Fruit fly (Drosophila melanogaster) whole organism, embryonic: ENCODE measurements around the gene CG7272.

Experiments
- Ada2b ChIP-seq: fragments of 200-800 bp; sonication (Bioruptor generic); IDR thresholded peaks from 2 replicates; pipeline ENCODE4 v1.3.6; 2022; ENCODE audit warnings: missing biosample characterization, missing genetic modification characterization
- C15 ChIP-seq: fragments of 200-800 bp; sonication (Bioruptor generic); IDR thresholded peaks from 3 replicates; pipeline ENCODE4 v1.3.6; 2022; ENCODE audit warnings: missing biosample characterization, missing genetic modification characterization
- CG12155 ChIP-seq: fragments of 200-800 bp; sonication (Bioruptor generic); optimal IDR thresholded peaks from 3 replicates; lab custom pipeline; 2016; ENCODE audit warnings: missing biosample characterization, missing genetic modification characterization
- CG14050 ChIP-seq: fragments of 200-800 bp; sonication (Bioruptor generic); IDR thresholded peaks from 3 replicates; pipeline ENCODE4 v1.3.6; 2022; ENCODE audit warnings: missing biosample characterization, missing genetic modification characterization
- CG15479 ChIP-seq: fragments of 200-800 bp; sonication (Bioruptor generic); optimal IDR thresholded peaks from 3 replicates; lab custom pipeline; 2019; ENCODE audit warnings: missing biosample characterization, mild to moderate bottlenecking, missing genetic modification characterization, moderate library complexity
- CG1602 ChIP-seq: fragments of 200-800 bp; sonication (Bioruptor generic); optimal IDR thresholded peaks from 3 replicates; lab custom pipeline; 2016; ENCODE audit warnings: missing biosample characterization, missing genetic modification characterization
- CG1603 ChIP-seq: fragments of 200-800 bp; sonication (Bioruptor generic); optimal IDR thresholded peaks from 2 replicates; lab custom pipeline; 2019; ENCODE audit warnings: missing biosample characterization, mild to moderate bottlenecking, missing genetic modification characterization, moderate library complexity
- CG17328 ChIP-seq: fragments of 200-800 bp; sonication (Bioruptor generic); IDR thresholded peaks from 2 replicates; pipeline ENCODE4 v1.3.6; 2022; ENCODE audit warnings: missing biosample characterization, missing genetic modification characterization
- CG17912 ChIP-seq: fragments of 200-800 bp; sonication (Bioruptor generic); optimal IDR thresholded peaks from 2 replicates; lab custom pipeline; 2018; ENCODE audit warnings: missing biosample characterization, mild to moderate bottlenecking, missing genetic modification characterization
- CG2199 ChIP-seq: fragments of 200-800 bp; sonication (Bioruptor generic); IDR thresholded peaks from 3 replicates; pipeline ENCODE4 v1.3.6; 2022; ENCODE audit warnings: missing biosample characterization, missing genetic modification characterization
- CG2889 ChIP-seq: fragments of 200-800 bp; sonication (Bioruptor generic); IDR thresholded peaks from 3 replicates; pipeline ENCODE4 v1.3.6; 2022; ENCODE audit warnings: missing biosample characterization, missing genetic modification characterization
- CG31365 ChIP-seq: fragments of 200-800 bp; sonication (Bioruptor generic); optimal IDR thresholded peaks from 2 replicates; lab custom pipeline; 2018; ENCODE audit warnings: missing biosample characterization, mild to moderate bottlenecking, missing genetic modification characterization
- CG33557 ChIP-seq: fragments of 200-800 bp; sonication (Bioruptor generic); optimal IDR thresholded peaks from 2 replicates; lab custom pipeline; 2019; ENCODE audit warnings: missing biosample characterization, mild to moderate bottlenecking, missing genetic modification characterization, moderate library complexity
- CG3407 ChIP-seq: fragments of 200-800 bp; sonication (Bioruptor generic); optimal IDR thresholded peaks from 2 replicates; lab custom pipeline; 2018; ENCODE audit warnings: missing biosample characterization, mild to moderate bottlenecking, missing genetic modification characterization
- CG4707 ChIP-seq: fragments of 200-800 bp; sonication (Bioruptor generic); optimal IDR thresholded peaks from 2 replicates; lab custom pipeline; 2018; ENCODE audit warnings: missing biosample characterization, mild to moderate bottlenecking, missing genetic modification characterization, moderate library complexity
- CG4820 ChIP-seq: fragments of 200-800 bp; sonication (Bioruptor generic); optimal IDR thresholded peaks from 3 replicates; lab custom pipeline; 2016; ENCODE audit warnings: missing biosample characterization, missing genetic modification characterization
- CG5180 ChIP-seq: fragments of 200-800 bp; sonication (Bioruptor generic); optimal IDR thresholded peaks from 3 replicates; lab custom pipeline; 2017; ENCODE audit warnings: missing biosample characterization, missing genetic modification characterization, mild to moderate bottlenecking, moderate library complexity, missing genetic modification reagents
- CG6854 ChIP-seq: fragments of 200-800 bp; sonication (Bioruptor generic); optimal IDR thresholded peaks from 3 replicates; lab custom pipeline; 2017; ENCODE audit warnings: missing biosample characterization, mild to moderate bottlenecking, missing genetic modification characterization
- CG8089 ChIP-seq: fragments of 200-800 bp; sonication (Bioruptor generic); optimal IDR thresholded peaks from 3 replicates; lab custom pipeline; 2016; ENCODE audit warnings: missing biosample characterization, missing genetic modification characterization
- Dll ChIP-seq: fragments of 200-800 bp; sonication (Bioruptor generic); IDR thresholded peaks from 4 replicates; pipeline ENCODE4 v1.3.6; 2022; ENCODE audit warnings: missing biosample characterization, missing genetic modification characterization; ENCODE audit not compliant: partially characterized antibody
- Eip74EF ChIP-seq, 2 experiments: fragments of 200-800 bp in 1 of 2; fragments of >200 bp in 1 of 2; sonication (Bioruptor generic) in 1 of 2; optimal IDR thresholded peaks; 2 replicates each; lab custom pipeline; 2017 to 2019; ENCODE audit warnings: missing biosample characterization in 2 of 2, missing genetic modification characterization in 2 of 2, mild to moderate bottlenecking in 1 of 2, moderate library complexity in 1 of 2
- Fer2 ChIP-seq: fragments of 200-800 bp; sonication (Bioruptor generic); optimal IDR thresholded peaks from 2 replicates; lab custom pipeline; 2018; ENCODE audit warnings: missing biosample characterization, mild to moderate bottlenecking, missing genetic modification characterization, moderate library complexity
- H15 ChIP-seq: fragments of 200-800 bp; sonication (Bioruptor generic); IDR thresholded peaks from 3 replicates; pipeline ENCODE4 v1.3.6; 2022; ENCODE audit warnings: missing biosample characterization, missing genetic modification characterization
- H2.0 ChIP-seq: fragments of 200-800 bp; sonication (Bioruptor generic); IDR thresholded peaks from 2 replicates; pipeline ENCODE4 v1.3.6; 2022; ENCODE audit warnings: missing biosample characterization, missing genetic modification characterization
- Hr39 ChIP-seq: fragments of >200 bp; optimal IDR thresholded peaks from 2 replicates; lab custom pipeline; 2017
- Hr78 ChIP-seq, 2 experiments: fragments of 200-800 bp in 1 of 2; fragments of >200 bp in 1 of 2; sonication (Bioruptor generic) in 1 of 2; optimal IDR thresholded peaks; 2 replicates each; lab custom pipeline; 2017 to 2019; ENCODE audit warnings: missing biosample characterization in 2 of 2, missing genetic modification characterization in 2 of 2, mild to moderate bottlenecking in 1 of 2, moderate library complexity in 1 of 2
- MTF-1 ChIP-seq: fragments of 200-800 bp; sonication (Bioruptor generic); optimal IDR thresholded peaks from 2 replicates; lab custom pipeline; 2018; ENCODE audit warnings: missing biosample characterization, mild to moderate bottlenecking, missing genetic modification characterization, borderline replicate concordance
- Poxn ChIP-seq: fragments of 200-800 bp; sonication (Bioruptor generic); IDR thresholded peaks from 2 replicates; pipeline ENCODE4 v1.3.6; 2022; ENCODE audit warnings: missing biosample characterization, missing genetic modification characterization
- Trl ChIP-seq, 3 experiments: fragments of >200 bp in 2 of 3; fragments of 200-800 bp in 1 of 3; sonication (Bioruptor generic) in 1 of 3; optimal IDR thresholded peaks; 2 replicates in 1 of 3; 3 replicates in 2 of 3; lab custom pipeline; 2016 to 2017; ENCODE audit warnings: missing biosample characterization in 1 of 3, missing genetic modification characterization in 1 of 3
- YL-1 ChIP-seq: fragments of 200-800 bp; sonication (Bioruptor generic); optimal IDR thresholded peaks from 3 replicates; lab custom pipeline; 2017; ENCODE audit warnings: missing biosample characterization, mild to moderate bottlenecking, missing genetic modification characterization
- az2 ChIP-seq: fragments of 200-800 bp; sonication (Bioruptor generic); optimal IDR thresholded peaks from 3 replicates; lab custom pipeline; 2016; ENCODE audit warnings: missing biosample characterization, missing genetic modification characterization
- bcd ChIP-seq: fragments of 200-800 bp; sonication (Bioruptor generic); optimal IDR thresholded peaks from 2 replicates; lab custom pipeline; 2017; ENCODE audit warnings: missing biosample characterization, mild to moderate bottlenecking, missing genetic modification characterization
- bsh ChIP-seq, 2 experiments: fragments of 200-800 bp; sonication (Bioruptor generic); optimal IDR thresholded peaks; 2 replicates each; lab custom pipeline; 2017 to 2018; ENCODE audit warnings: mild to moderate bottlenecking in 2 of 2, missing biosample characterization in 2 of 2, missing genetic modification characterization in 2 of 2, moderate library complexity in 1 of 2
- ci ChIP-seq: fragments of 200-800 bp; sonication (Bioruptor generic); IDR thresholded peaks from 3 replicates; pipeline ENCODE4 v1.3.6; 2022; ENCODE audit warnings: missing biosample characterization, missing genetic modification characterization
- crol ChIP-seq: fragments of 200-800 bp; sonication (Bioruptor generic); IDR thresholded peaks from 2 replicates; pipeline ENCODE4 v1.3.6; 2022; ENCODE audit warnings: missing biosample characterization, missing genetic modification characterization
- dan ChIP-seq: fragments of 200-800 bp; sonication (Bioruptor generic); IDR thresholded peaks from 2 replicates; pipeline ENCODE4 v1.3.6; 2022; ENCODE audit warnings: missing biosample characterization, missing genetic modification characterization
- dm ChIP-seq: fragments of 200-800 bp; sonication (Bioruptor generic); optimal IDR thresholded peaks from 3 replicates; lab custom pipeline; 2016; ENCODE audit warnings: missing biosample characterization, missing genetic modification characterization
- en ChIP-seq: fragments of 200-800 bp; sonication (Bioruptor generic); optimal IDR thresholded peaks from 2 replicates; lab custom pipeline; 2016; ENCODE audit warnings: missing biosample characterization, missing genetic modification characterization
- gcm ChIP-seq: fragments of 200-800 bp; sonication (Bioruptor generic); optimal IDR thresholded peaks from 2 replicates; lab custom pipeline; 2019; ENCODE audit warnings: missing biosample characterization, mild to moderate bottlenecking, missing genetic modification characterization, moderate library complexity
- gt ChIP-seq: fragments of 200-800 bp; sonication (Bioruptor generic); IDR thresholded peaks from 2 replicates; pipeline ENCODE4 v1.3.6; 2022; ENCODE audit warnings: missing biosample characterization, missing genetic modification characterization
- jing ChIP-seq: fragments of 200-800 bp; sonication (Bioruptor generic); optimal IDR thresholded peaks from 2 replicates; lab custom pipeline; 2018; ENCODE audit warnings: missing biosample characterization, mild to moderate bottlenecking, missing genetic modification characterization
- lmd ChIP-seq: fragments of 200-800 bp; sonication (Bioruptor generic); IDR thresholded peaks from 2 replicates; pipeline ENCODE4 v1.3.6; 2022; ENCODE audit warnings: missing biosample characterization, missing genetic modification characterization
- mld ChIP-seq: fragments of 200-800 bp; sonication (Bioruptor generic); IDR thresholded peaks from 3 replicates; pipeline ENCODE4 v1.3.6; 2022; ENCODE audit warnings: missing biosample characterization, missing genetic modification characterization; ENCODE audit not compliant: partially characterized antibody
- otp ChIP-seq: fragments of 200-800 bp; sonication (Bioruptor generic); IDR thresholded peaks from 3 replicates; pipeline ENCODE4, ENCODE4 v1.3.6; 2022; ENCODE audit warnings: missing biosample characterization, missing genetic modification characterization
- pnt ChIP-seq: fragments of 200-800 bp; sonication (Bioruptor generic); optimal IDR thresholded peaks from 3 replicates; lab custom pipeline; 2016; ENCODE audit warnings: missing biosample characterization, missing genetic modification characterization
- sens ChIP-seq: fragments of 200-800 bp; sonication (Bioruptor generic); peaks from one replicate; lab custom pipeline; 2016; ENCODE audit warnings: missing biosample characterization, missing genetic modification characterization
- sima ChIP-seq: fragments of 200-800 bp; sonication (Bioruptor generic); optimal IDR thresholded peaks from 2 replicates; lab custom pipeline; 2016; ENCODE audit warnings: missing biosample characterization, missing genetic modification characterization
- tna ChIP-seq: fragments of 200-800 bp; sonication (Bioruptor generic); IDR thresholded peaks from 2 replicates; pipeline ENCODE4 v1.3.6; 2022; ENCODE audit warnings: missing biosample characterization, missing genetic modification characterization; ENCODE audit not compliant: partially characterized antibody
- vvl ChIP-seq: fragments of 200-800 bp; sonication (Bioruptor generic); IDR thresholded peaks from 2 replicates; pipeline ENCODE4 v1.3.6; 2022; ENCODE audit warnings: missing biosample characterization, missing genetic modification characterization
- zf30C ChIP-seq: fragments of 200-800 bp; sonication (Bioruptor generic); optimal IDR thresholded peaks from 3 replicates; lab custom pipeline; 2018; ENCODE audit warnings: missing biosample characterization, mild to moderate bottlenecking, missing genetic modification characterization

Gene CG7272

DNA sequence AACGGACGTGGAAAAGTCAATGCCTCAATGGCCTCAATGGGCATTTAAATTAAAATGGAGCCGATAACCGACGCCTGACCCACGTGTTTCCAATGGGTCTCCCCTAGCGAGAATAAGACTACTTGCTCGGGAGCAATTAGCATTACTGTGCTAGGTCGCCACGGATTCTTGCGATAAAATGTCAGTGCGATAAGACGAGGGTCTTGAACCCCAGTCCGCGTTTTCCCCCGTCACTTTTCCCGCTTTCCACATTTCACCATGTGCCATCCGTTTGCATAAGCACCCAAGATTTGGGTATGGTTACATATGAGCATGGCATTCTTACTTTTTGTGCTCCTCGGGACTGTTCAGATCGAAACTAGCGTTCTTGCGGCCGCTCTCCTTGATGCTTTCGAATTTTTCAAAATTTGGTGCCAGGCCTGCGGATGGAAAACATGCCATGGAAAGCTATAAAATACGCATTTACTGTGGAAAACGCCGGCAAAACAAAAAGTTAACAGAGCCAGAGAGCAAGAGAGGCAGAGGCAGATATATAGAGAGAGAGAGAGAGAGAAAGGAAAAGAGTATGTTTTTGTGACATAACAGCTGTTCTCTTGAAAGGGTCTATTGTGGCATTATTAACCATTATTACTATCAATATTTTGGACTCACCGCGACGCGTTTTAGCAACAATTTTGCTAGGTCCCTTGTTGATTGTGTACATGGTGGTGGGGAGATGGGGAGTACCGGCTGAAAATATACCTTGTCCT is 6.6 kb downstream of the CG7272 start (continued):
- TF ChIP-seq crol (no peak; the same call in 1 of the 2 replicates), Fer2 (tag; lab: Kevin White, UChicago) (no peak), H15 (GFP tag; lab: Robert Waterston, UW) (no peak), CG2889 (GFP tag; lab: Robert Waterston, UW) (no peak), Trl (optimal IDR thresholded peaks at IDR 0.05; lab: Kevin White, UChicago) (peak; percentile 95 to 97), Trl (GFP tag; optimal IDR thresholded peaks at IDR 0.05; lab: Kevin White, UChicago) (no peak), Ada2b (GFP tag; lab: Robert Waterston, UW) (no peak), Hr39 (lab: Kevin White, UChicago) (no peak), Poxn (GFP tag; lab: Robert Waterston, UW) (no peak), CG14050 (GFP tag; lab: Robert Waterston, UW) (no peak), CG17912 (GFP tag; lab: Kevin White, UChicago) (no peak), CG1603 (no peak), bsh (GFP tag; optimal IDR thresholded peaks at IDR 0.05; lab: Kevin White, UChicago) (no peak), CG5180 (GFP tag; lab: Kevin White, UChicago) (no peak), mld (GFP tag; lab: Robert Waterston, UW) (no peak), CG4707 (peak; percentile 47), az2 (GFP tag; lab: Kevin White, UChicago) (no peak), CG17328 (GFP tag; lab: Robert Waterston, UW) (no peak), Eip74EF (GFP tag; optimal IDR thresholded peaks at IDR 0.05; lab: Kevin White, UChicago) (no peak), CG15479 (GFP tag; lab: Kevin White, UChicago) (no peak), MTF-1 (GFP tag; lab: Kevin White, UChicago) (no peak), gcm (no peak), sima (GFP tag; lab: Kevin White, UChicago) (no peak), CG33557 (GFP tag; lab: Kevin White, UChicago) (no peak), CG8089 (GFP tag; lab: Kevin White, UChicago) (no peak), ci (no peak), H2.0 (GFP tag; lab: Robert Waterston, UW) (no peak), CG6854 (GFP tag; lab: Kevin White, UChicago) (no peak), lmd (no peak), sens (peak; percentile 62), CG1602 (GFP tag; lab: Kevin White, UChicago) (no peak), CG12155 (GFP tag; lab: Kevin White, UChicago) (no peak), zf30C (GFP tag; lab: Kevin White, UChicago) (no peak), Hr78 (GFP tag; optimal IDR thresholded peaks at IDR 0.05; lab: Kevin White, UChicago) (peak in 1 of 2 experiments; percentile 81), C15 (no peak), bcd (GFP tag; lab: Kevin White, UChicago) (no peak), Dll (0 out of 4 replicates have a peak, but pooled peaks have one; percentile 46), vvl (GFP tag; lab: Robert Waterston, UW) (no peak), en (GFP tag; lab: Kevin White, UChicago) (no peak), pnt (GFP tag; lab: Kevin White, UChicago) (no peak), YL-1 (GFP tag; lab: Kevin White, UChicago) (no peak), dan (GFP tag; lab: Robert Waterston, UW) (no peak), otp (GFP tag; lab: Robert Waterston, UW) (no peak), CG31365 (no peak), CG3407 (GFP tag; lab: Kevin White, UChicago) (no peak), gt (no peak), tna (GFP tag; lab: Robert Waterston, UW) (no peak), CG2199 (0 out of 3 replicates have a peak, but pooled peaks have one; percentile 35), jing (GFP tag; lab: Kevin White, UChicago) (no peak), CG4820 (GFP tag; lab: Kevin White, UChicago) (no peak), dm (GFP tag; lab: Kevin White, UChicago) (peak; percentile 33)
